Fruit fly (Drosophila melanogaster) whole organism, pupa: Measurements from ENCODE around the gene Gbeta13F.

Source experiments
- CG10348 ChIP-seq: fragments of 200-800 bp; sonication (Bioruptor generic); IDR thresholded peaks from 2 replicates; pipeline ENCODE4 v1.3.6; 2022; ENCODE audit warnings: missing biosample characterization, missing genetic modification characterization
- CG12605 ChIP-seq: fragments of 200-800 bp; sonication (Bioruptor generic); IDR thresholded peaks from 2 replicates; pipeline ENCODE4 v1.3.6; 2022; ENCODE audit warnings: missing biosample characterization, missing genetic modification characterization
- CG13204 ChIP-seq: fragments of 200-800 bp; sonication (Bioruptor generic); optimal IDR thresholded peaks from 2 replicates; lab custom pipeline; 2018; ENCODE audit warnings: missing biosample characterization, mild to moderate bottlenecking, missing genetic modification characterization, moderate library complexity
- CG14655 ChIP-seq: fragments of 200-800 bp; sonication (Bioruptor generic); optimal IDR thresholded peaks from 3 replicates; lab custom pipeline; 2017; ENCODE audit warnings: mild to moderate bottlenecking, missing biosample characterization, missing genetic modification reagents, missing genetic modification characterization
- CG15710 ChIP-seq: fragments of 200-800 bp; sonication (Bioruptor generic); optimal IDR thresholded peaks from 2 replicates; lab custom pipeline; 2018; ENCODE audit warnings: missing biosample characterization, mild to moderate bottlenecking, missing genetic modification characterization, moderate library complexity
- CG17806 ChIP-seq: fragments of 200-800 bp; sonication (Bioruptor generic); optimal IDR thresholded peaks from 2 replicates; lab custom pipeline; 2018; ENCODE audit warnings: missing biosample characterization, mild to moderate bottlenecking, missing genetic modification characterization, moderate library complexity
- CG32121 ChIP-seq: fragments of 200-800 bp; sonication (Bioruptor generic); IDR thresholded peaks from 2 replicates; pipeline ENCODE4 v1.3.6; 2022; ENCODE audit warnings: missing biosample characterization, missing genetic modification characterization
- CG34367 ChIP-seq: fragments of 200-800 bp; sonication (Bioruptor generic); optimal IDR thresholded peaks from 2 replicates; lab custom pipeline; 2018; ENCODE audit warnings: missing biosample characterization, mild to moderate bottlenecking, missing genetic modification characterization
- CG4496 ChIP-seq: fragments of 200-800 bp; sonication (Bioruptor generic); IDR thresholded peaks from 3 replicates; pipeline ENCODE4 v1.3.6; 2022; ENCODE audit warnings: missing biosample characterization, missing genetic modification characterization
- CG8159 ChIP-seq: fragments of 200-800 bp; sonication (Bioruptor generic); optimal IDR thresholded peaks from 3 replicates; lab custom pipeline; 2018; ENCODE audit warnings: missing biosample characterization, mild to moderate bottlenecking, missing genetic modification characterization, moderate library complexity
- CG8301 ChIP-seq: fragments of 200-800 bp; sonication (Bioruptor generic); optimal IDR thresholded peaks from 2 replicates; lab custom pipeline; 2018; ENCODE audit warnings: missing biosample characterization, mild to moderate bottlenecking, missing genetic modification characterization
- CG9948 ChIP-seq: fragments of 200-800 bp; sonication (Bioruptor generic); optimal IDR thresholded peaks from 2 replicates; lab custom pipeline; 2018; ENCODE audit warnings: missing biosample characterization, mild to moderate bottlenecking, missing genetic modification characterization, moderate library complexity
- D1 ChIP-seq: fragments of 200-800 bp; sonication (Bioruptor generic); optimal IDR thresholded peaks from 2 replicates; lab custom pipeline; 2018; ENCODE audit warnings: missing biosample characterization, mild to moderate bottlenecking, missing genetic modification characterization, moderate library complexity
- EcR ChIP-seq: fragments of 200-800 bp; sonication (Bioruptor generic); optimal IDR thresholded peaks from 3 replicates; lab custom pipeline; 2019; ENCODE audit warnings: missing biosample characterization, missing genetic modification characterization, mild to moderate bottlenecking, moderate library complexity, missing genetic modification reagents
- Ets98B ChIP-seq: fragments of 200-800 bp; sonication (Bioruptor generic); IDR thresholded peaks from 2 replicates; pipeline ENCODE4 v1.3.6; 2022; ENCODE audit warnings: missing biosample characterization, missing genetic modification characterization
- Pif1A ChIP-seq: fragments of 200-800 bp; sonication (Bioruptor generic); optimal IDR thresholded peaks from 3 replicates; lab custom pipeline; 2016; ENCODE audit warnings: missing biosample characterization, missing genetic modification characterization
- Pif1B ChIP-seq: fragments of 200-800 bp; sonication (Bioruptor generic); optimal IDR thresholded peaks from 3 replicates; lab custom pipeline; 2016; ENCODE audit warnings: missing biosample characterization, missing genetic modification characterization
- Snoo ChIP-seq: fragments of 200-800 bp; sonication (Bioruptor generic); optimal IDR thresholded peaks from 3 replicates; lab custom pipeline; 2017; ENCODE audit warnings: missing biosample characterization, mild to moderate bottlenecking, missing genetic modification characterization, inconsistent platforms
- fd96Ca ChIP-seq: fragments of 200-800 bp; sonication (Bioruptor generic); IDR thresholded peaks from 3 replicates; pipeline ENCODE4 v1.3.6; 2022; ENCODE audit warnings: missing biosample characterization, missing genetic modification characterization
- gl ChIP-seq: fragments of 200-800 bp; sonication (Bioruptor generic); optimal IDR thresholded peaks from 2 replicates; lab custom pipeline; 2018; ENCODE audit warnings: missing biosample characterization, mild to moderate bottlenecking, missing genetic modification characterization
- rn ChIP-seq: fragments of 200-800 bp; sonication (Bioruptor generic); IDR thresholded peaks from 2 replicates; pipeline ENCODE4 v1.3.6; 2022; ENCODE audit warnings: missing biosample characterization, missing genetic modification characterization

The Gbeta13F gene

DNA sequence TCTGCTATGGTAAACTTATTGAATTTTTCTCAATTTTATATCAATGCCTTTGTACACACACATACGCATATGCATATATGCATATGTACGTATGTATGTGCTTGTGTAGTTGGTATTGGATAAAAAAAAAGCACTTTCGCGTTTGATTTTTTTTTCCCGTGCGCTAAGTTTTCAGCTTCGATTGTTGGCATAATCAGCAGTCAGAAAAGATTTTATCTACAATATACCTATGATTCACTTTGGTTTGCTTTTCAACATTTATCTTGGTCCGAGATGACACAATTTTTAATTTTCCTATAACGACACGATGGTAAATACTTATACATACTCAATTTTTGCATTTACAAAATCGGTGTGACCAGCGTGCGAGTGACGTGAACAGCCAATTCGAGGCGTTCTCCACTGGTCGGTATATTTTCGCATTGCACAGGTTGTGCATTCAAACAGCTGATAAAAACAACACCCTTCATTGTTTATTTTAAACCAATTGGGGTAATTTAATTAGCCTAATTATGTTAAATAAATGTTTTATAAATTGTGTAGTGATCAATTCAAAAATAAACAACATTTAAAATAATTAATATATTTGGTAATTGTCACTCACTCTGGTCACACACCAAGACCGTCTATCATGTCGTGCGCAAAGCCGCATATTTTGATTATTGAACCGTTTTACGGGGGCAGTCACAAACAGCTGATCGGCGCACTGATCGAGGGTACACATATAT lies 6.9 kb upstream of the Gbeta13F start, which contains the start of the genes UBL3 and CG15914:
UBL3 (minus strand) TSS at position 361 of the 728 bp plus-strand sequence.
CG15914 (plus strand) TSS at position 607 of the 728 bp plus-strand sequence.
- TF ChIP-seq CG8301 (tag; lab: Kevin White, UChicago) (no peak), CG32121 (GFP tag; lab: Robert Waterston, UW) (no peak), Pif1B (GFP tag; lab: Kevin White, UChicago) (peak; percentile 25), CG9948 (tag; lab: Kevin White, UChicago) (no peak), CG34367 (no peak), EcR (GFP tag; lab: Kevin White, UChicago) (no peak)

DNA sequence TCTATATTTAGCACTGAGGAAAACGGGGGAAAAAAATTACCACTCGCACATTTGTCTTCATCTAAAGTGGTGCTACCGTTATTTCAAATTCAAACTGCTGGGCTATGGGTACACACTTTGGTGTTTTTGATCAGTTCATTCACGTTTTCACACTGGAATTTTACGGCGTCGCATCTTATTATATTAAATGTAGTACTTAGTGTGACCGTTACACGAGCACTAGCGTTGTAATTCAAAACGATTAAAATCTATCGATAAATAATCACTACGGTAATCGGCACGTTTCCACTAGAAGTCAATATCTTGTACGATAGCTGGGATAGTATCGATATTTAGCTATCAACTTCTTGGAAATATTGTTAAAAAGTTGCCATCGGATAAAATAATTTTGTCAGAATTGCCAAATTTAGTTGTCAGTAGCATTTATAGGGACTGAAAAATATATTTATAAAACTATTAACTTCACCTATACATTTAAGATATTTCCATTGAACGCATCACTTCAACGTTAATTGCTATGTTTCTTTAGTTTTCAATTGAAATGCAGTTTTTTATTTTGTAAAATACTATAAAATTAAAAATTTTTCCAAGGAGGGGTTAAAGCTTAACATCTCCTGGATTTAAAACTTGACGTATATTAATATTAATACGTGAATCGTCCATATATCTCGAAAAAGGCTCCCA lies 2.2 kb upstream of the Gbeta13F start, which contains the start of the genes CG46440 and Myb:
CG46440 (minus strand) TSS at position 223 of the 684 bp plus-strand sequence.
Myb (minus strand) TSS at position 223 of the 684 bp plus-strand sequence.
- 0 out of 2 replicates have a peak, but pooled peaks have one; percentile 7 for TF ChIP-seq Ets98B
- no peak for TF ChIP-seq D1 (tag; lab: Kevin White, UChicago)
- 0 out of 3 replicates have a peak, but pooled peaks have one; percentile 29 for TF ChIP-seq CG4496 (GFP tag; lab: Robert Waterston, UW)

DNA sequence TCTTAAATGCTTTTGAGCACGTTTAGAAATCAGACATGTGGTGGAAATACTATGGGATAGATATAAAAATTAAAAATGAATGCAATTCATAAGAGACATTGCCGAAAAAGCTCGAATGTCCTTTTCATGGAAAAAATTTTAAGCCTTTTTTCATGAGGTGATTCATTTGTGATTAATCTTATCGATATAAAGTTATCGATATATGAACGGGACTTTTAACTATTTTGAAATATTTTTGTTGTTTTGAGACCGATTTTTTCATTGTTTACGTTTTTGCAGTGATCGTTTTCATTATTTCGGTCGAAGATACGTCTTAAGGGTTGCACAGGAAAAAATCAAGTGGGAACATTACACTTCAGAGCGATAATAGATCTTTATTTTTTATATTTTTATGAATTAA lies 528 bp upstream of the Gbeta13F start, which contains the start of gene AlkB:
AlkB (minus strand) TSS at position 101 of the 400 bp plus-strand sequence.
- TF ChIP-seq CG9948 (tag; lab: Kevin White, UChicago), result no peak
- no peak for TF ChIP-seq CG14655 (GFP tag; lab: Kevin White, UChicago)
- no peak for TF ChIP-seq CG8301 (tag; lab: Kevin White, UChicago)
- no peak for TF ChIP-seq CG17806 (tag; lab: Kevin White, UChicago)
- no peak for TF ChIP-seq Pif1A (GFP tag; lab: Kevin White, UChicago)
- no peak for TF ChIP-seq CG34367
- no peak for TF ChIP-seq CG4496 (GFP tag; lab: Robert Waterston, UW)
- no peak for TF ChIP-seq Pif1B (GFP tag; lab: Kevin White, UChicago)
- TF ChIP-seq D1 (tag; lab: Kevin White, UChicago), result no peak
- no peak for TF ChIP-seq EcR (GFP tag; lab: Kevin White, UChicago)
- no peak for TF ChIP-seq CG15710
- TF ChIP-seq gl (tag; lab: Kevin White, UChicago), result no peak
- no peak for TF ChIP-seq rn (GFP tag; lab: Robert Waterston, UW)
- TF ChIP-seq CG8159 (tag; lab: Kevin White, UChicago), result no peak
- no peak for TF ChIP-seq CG13204 (GFP tag; lab: Kevin White, UChicago)

DNA sequence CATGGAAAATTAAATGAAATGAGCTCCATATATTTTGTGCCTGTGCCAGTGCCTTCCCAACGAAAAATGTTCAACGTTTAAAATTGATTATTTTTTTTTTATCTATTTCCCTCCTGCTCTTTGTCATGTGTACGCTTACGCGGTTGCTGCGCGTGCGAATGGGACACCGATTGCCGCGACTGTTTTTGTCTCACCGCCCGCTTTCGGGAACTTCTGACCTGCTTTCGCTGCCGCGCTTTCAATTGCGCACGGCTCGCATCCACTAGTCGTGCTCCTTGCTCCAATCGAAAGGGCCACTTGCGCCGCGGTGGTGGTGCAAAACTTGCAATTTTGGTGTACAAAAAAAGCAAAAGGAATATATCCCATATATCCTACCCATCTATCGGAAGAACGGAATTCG lies 564 bp downstream of the Gbeta13F start:
- TF ChIP-seq CG8159 (tag; lab: Kevin White, UChicago) (peak; percentile 52), CG15710 (peak; percentile 58), EcR (GFP tag; lab: Kevin White, UChicago) (peak; percentile 45), CG10348 (GFP tag; lab: Robert Waterston, UW) (no peak), CG34367 (peak; percentile 60), D1 (tag; lab: Kevin White, UChicago) (no peak), fd96Ca (no peak), CG8301 (tag; lab: Kevin White, UChicago) (peak; percentile 24), CG9948 (tag; lab: Kevin White, UChicago) (peak; percentile 24), CG13204 (GFP tag; lab: Kevin White, UChicago) (peak; percentile 59), CG12605 (GFP tag; lab: Robert Waterston, UW) (peak; percentile 31; the same call in 1 of the 2 replicates), CG17806 (tag; lab: Kevin White, UChicago) (peak; percentile 27), gl (tag; lab: Kevin White, UChicago) (peak; percentile 49), Snoo (peak; percentile 28), rn (GFP tag; lab: Robert Waterston, UW) (0 out of 2 replicates have a peak, but pooled peaks have one; percentile 42), CG4496 (GFP tag; lab: Robert Waterston, UW) (peak; percentile 84), CG14655 (GFP tag; lab: Kevin White, UChicago) (peak; percentile 63), CG32121 (GFP tag; lab: Robert Waterston, UW) (peak; percentile 76), Pif1A (GFP tag; lab: Kevin White, UChicago) (peak; percentile 51), Ets98B (peak; percentile 75), Pif1B (GFP tag; lab: Kevin White, UChicago) (peak; percentile 64)
- TF ChIP-seq, all 21 proteins: peak for 18

DNA sequence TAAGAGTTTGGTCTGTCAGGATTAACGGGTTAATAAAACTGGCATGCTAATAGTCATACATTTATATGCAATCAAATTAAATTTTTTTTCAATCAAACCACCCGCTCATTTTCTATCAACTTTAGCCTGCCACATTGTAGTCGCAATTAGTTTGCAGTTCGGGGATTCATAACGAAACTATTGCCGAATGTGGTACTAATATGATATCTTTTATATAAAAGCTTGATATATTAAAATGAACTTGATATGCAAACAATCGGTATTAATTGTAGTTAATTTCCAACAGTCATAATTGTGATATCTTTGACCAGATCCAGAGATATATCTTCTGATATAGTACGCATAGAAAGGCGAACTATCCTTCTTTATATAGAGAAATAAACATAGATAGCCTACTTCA lies 6.1 kb downstream of the Gbeta13F start:
- TF ChIP-seq CG32121 (GFP tag; lab: Robert Waterston, UW) (no peak), CG13204 (GFP tag; lab: Kevin White, UChicago) (no peak)
- TF ChIP-seq, all 21 proteins: peak for 0
